Fruit fly (Drosophila melanogaster): ENCODE measurements around the gene Sidpn.

Gene Sidpn

dm6 chr2L:18981947-18982579 is 45.4 kb upstream of the Sidpn start (continued):
- peak; percentile 91 for TF ChIP-seq CG8319 (GFP tag; optimal IDR thresholded peaks at IDR 0.05)
- TF ChIP-seq fd85E (GFP tag; optimal IDR thresholded peaks at IDR 0.05): no peak
- peak; percentile 54 for TF ChIP-seq CG1621 (tag; optimal IDR thresholded peaks at IDR 0.05)
- TF ChIP-seq Hr38 (GFP tag; optimal IDR thresholded peaks at IDR 0.05): no peak
- peak; percentile 88 for TF ChIP-seq Hr4 (GFP tag; optimal IDR thresholded peaks at IDR 0.05)
- TF ChIP-seq CG6163 (GFP tag; IDR thresholded peaks at IDR 0.05): peak; percentile 56; the same call in 2 of the 3 replicates
- peak; percentile 8 for TF ChIP-seq topi (GFP tag; optimal IDR thresholded peaks at IDR 0.05)
- peak; percentile 69 for TF ChIP-seq dsx (GFP tag; optimal IDR thresholded peaks at IDR 0.05; ENCODE audit: poor library complexity, severe bottlenecking)
- TF ChIP-seq CG34406 (GFP tag; optimal IDR thresholded peaks at IDR 0.05): peak; percentile 51
- peak; percentile 81 for TF ChIP-seq Gug (GFP tag; IDR thresholded peaks at IDR 0.05)
- peak; percentile 70 for TF ChIP-seq CG6808 (GFP tag; optimal IDR thresholded peaks at IDR 0.05)
- peak; percentile 90 for TF ChIP-seq CG8119 (GFP tag; IDR thresholded peaks at IDR 0.05)
- TF ChIP-seq Sox102F (GFP tag; optimal IDR thresholded peaks at IDR 0.05): peak; percentile 16
- peak; percentile 77 for TF ChIP-seq CG11294 (GFP tag; IDR thresholded peaks at IDR 0.05)
- peak; percentile 21 for TF ChIP-seq Smox (GFP tag; optimal IDR thresholded peaks at IDR 0.05)
- no peak for TF ChIP-seq cyc (GFP tag; optimal IDR thresholded peaks at IDR 0.05)
- TF ChIP-seq eg (GFP tag; IDR thresholded peaks at IDR 0.05): peak; percentile 87
- peak; percentile 63 for TF ChIP-seq dac (GFP tag; optimal IDR thresholded peaks at IDR 0.05)
- TF ChIP-seq CG32006 (GFP tag; optimal IDR thresholded peaks at IDR 0.05): peak; percentile 89
- no peak for TF ChIP-seq CG31627 (GFP tag; optimal IDR thresholded peaks at IDR 0.05)
- TF ChIP-seq Lpt (GFP tag; optimal IDR thresholded peaks at IDR 0.05): peak; percentile 84
- no peak for TF ChIP-seq CG6854 (GFP tag; optimal IDR thresholded peaks at IDR 0.05)
- peak; percentile 57 for TF ChIP-seq CG16779 (tag; optimal IDR thresholded peaks at IDR 0.05)
- TF ChIP-seq esn (GFP tag; optimal IDR thresholded peaks at IDR 0.05): peak; percentile 51
- TF ChIP-seq salr (GFP tag; optimal IDR thresholded peaks at IDR 0.05): peak in 1 of 2 experiments; percentile 75
- peak; percentile 86 for TF ChIP-seq CG6276 (GFP tag; optimal IDR thresholded peaks at IDR 0.05)

DNA sequence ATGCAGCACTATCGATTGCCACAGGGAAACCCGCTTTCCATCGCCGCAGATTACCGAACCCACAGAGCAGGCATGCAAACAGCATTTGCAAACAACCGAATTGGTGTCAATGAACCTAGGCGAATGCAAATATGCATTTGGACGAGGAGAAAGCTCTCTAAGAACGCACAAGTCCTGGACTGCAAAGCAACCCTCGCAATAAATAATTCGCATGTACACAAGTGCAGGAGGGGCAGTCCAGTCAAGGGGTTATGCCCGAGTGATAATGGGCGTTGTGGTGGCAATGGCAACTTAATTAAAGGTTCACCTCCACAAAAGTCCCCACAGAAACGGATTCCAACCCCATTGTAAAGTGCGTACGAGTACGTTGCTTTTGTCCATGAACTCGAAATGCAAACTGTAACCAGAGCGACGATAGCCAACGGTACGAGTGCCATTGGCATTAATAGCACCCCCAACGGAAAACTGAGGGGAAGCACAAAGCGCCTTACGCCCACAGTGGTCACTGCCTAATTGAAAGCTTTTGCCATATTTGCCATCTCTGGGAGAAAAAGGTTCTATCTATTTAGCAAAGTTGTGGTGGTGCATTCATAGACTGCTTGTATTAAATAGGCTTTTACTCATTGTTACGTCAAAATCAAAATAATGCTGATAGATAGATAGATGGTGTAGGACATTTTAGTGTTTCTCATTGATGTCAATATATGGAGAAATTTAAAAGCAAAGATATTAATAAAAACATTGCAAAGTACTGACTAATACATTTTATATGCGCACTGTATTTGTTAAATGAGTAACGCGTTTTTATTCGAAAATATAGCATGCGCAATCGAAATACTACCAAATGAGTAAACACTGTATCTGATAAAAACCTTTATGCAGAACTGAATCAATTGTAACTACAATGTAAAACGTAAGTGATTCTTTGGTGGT is 44.4 kb upstream of the Sidpn start:
- peak; percentile 51 for TF ChIP-seq acj6 (GFP tag; optimal IDR thresholded peaks at IDR 0.05)
- peak; percentile 48 for TF ChIP-seq Sox14 (GFP tag; optimal IDR thresholded peaks at IDR 0.05)
- peak; percentile 6 for TF ChIP-seq CG3032 (tag; optimal IDR thresholded peaks at IDR 0.05)
- peak; percentile 33 for TF ChIP-seq CG34406 (GFP tag; optimal IDR thresholded peaks at IDR 0.05)
- TF ChIP-seq pdm3 (GFP tag; optimal IDR thresholded peaks at IDR 0.05): peak; percentile 33
- TF ChIP-seq Sox102F (GFP tag; optimal IDR thresholded peaks at IDR 0.05): no peak
- TF ChIP-seq Blimp-1 (GFP tag; optimal IDR thresholded peaks at IDR 0.05): no peak
- peak; percentile 17 for TF ChIP-seq Eip75B (GFP tag; optimal IDR thresholded peaks at IDR 0.05)
- peak; percentile 44 for TF ChIP-seq lz (GFP tag; optimal IDR thresholded peaks at IDR 0.05)
- TF ChIP-seq Ets96B (tag; optimal IDR thresholded peaks at IDR 0.05): peak; percentile 30
- TF ChIP-seq eg (GFP tag; IDR thresholded peaks at IDR 0.05): no peak
- peak; percentile 34 for TF ChIP-seq CG10631 (GFP tag; optimal IDR thresholded peaks at IDR 0.05)
- TF ChIP-seq ss (GFP tag; optimal IDR thresholded peaks at IDR 0.05): peak in 1 of 2 experiments; percentile 28
- peak; percentile 35 for TF ChIP-seq Hr39 (GFP tag; optimal IDR thresholded peaks at IDR 0.05)
- TF ChIP-seq Eip78C (GFP tag): peak; percentile 73
- no peak for TF ChIP-seq Ets21C (GFP tag; optimal IDR thresholded peaks at IDR 0.05)
- no peak for TF ChIP-seq Sox15 (GFP tag; optimal IDR thresholded peaks at IDR 0.05)
- peak; percentile 52 for TF ChIP-seq CG31627 (GFP tag; optimal IDR thresholded peaks at IDR 0.05)
- peak; percentile 40 for TF ChIP-seq dsx (GFP tag; optimal IDR thresholded peaks at IDR 0.05; ENCODE audit: poor library complexity, severe bottlenecking)
- peak; percentile 0 for TF ChIP-seq achi (GFP tag; optimal IDR thresholded peaks at IDR 0.05)
- TF ChIP-seq CG11902 (GFP tag; optimal IDR thresholded peaks at IDR 0.05): no peak
- peak; percentile 5 for TF ChIP-seq CG6792 (GFP tag; optimal IDR thresholded peaks at IDR 0.05)
- TF ChIP-seq CG8119 (GFP tag; IDR thresholded peaks at IDR 0.05): 0 out of 3 replicates have a peak, but pooled peaks have one; percentile 16
- TF ChIP-seq svp (GFP tag): peak; percentile 68
- peak; percentile 36 for TF ChIP-seq CG32006 (GFP tag; optimal IDR thresholded peaks at IDR 0.05)
- peak; percentile 42 for TF ChIP-seq Met (GFP tag; optimal IDR thresholded peaks at IDR 0.05)
- TF ChIP-seq CG8632 (GFP tag; optimal IDR thresholded peaks at IDR 0.05): peak; percentile 19
- no peak for TF ChIP-seq spab (GFP tag; optimal IDR thresholded peaks at IDR 0.05)
- peak; percentile 52 for TF ChIP-seq esn (GFP tag; optimal IDR thresholded peaks at IDR 0.05)
- TF ChIP-seq Smox (GFP tag; optimal IDR thresholded peaks at IDR 0.05): peak; percentile 29

All from whole organism, prepupa.